Fruit fly (Drosophila melanogaster) whole organism, embryonic: Measurements from ENCODE around the gene CG7601.

ENCODE experiments used
- Antp ChIP-seq: fragments of 200-800 bp; sonication (Bioruptor generic); optimal IDR thresholded peaks from 3 replicates; lab custom pipeline; 2016; ENCODE audit warnings: missing biosample characterization, missing genetic modification characterization
- Blimp-1 ChIP-seq: fragments of 200-800 bp; sonication (Bioruptor generic); optimal IDR thresholded peaks from 3 replicates; lab custom pipeline; 2018; ENCODE audit warnings: missing biosample characterization, missing genetic modification characterization, mild to moderate bottlenecking, moderate library complexity, missing genetic modification reagents
- CG1024 ChIP-seq: fragments of 200-800 bp; sonication (Bioruptor generic); IDR thresholded peaks from 2 replicates; pipeline ENCODE4 v1.3.6; 2022; ENCODE audit warnings: missing biosample characterization, missing genetic modification characterization
- CG10366 ChIP-seq: fragments of 200-800 bp; sonication (Bioruptor generic); IDR thresholded peaks from 2 replicates; pipeline ENCODE4 v1.3.6; 2022; ENCODE audit warnings: missing biosample characterization, missing genetic modification characterization
- CG10654 ChIP-seq: fragments of 200-800 bp; sonication (Bioruptor generic); optimal IDR thresholded peaks from 2 replicates; lab custom pipeline; 2016; ENCODE audit warnings: missing biosample characterization, missing genetic modification characterization
- CG10979 ChIP-seq: fragments of 200-800 bp; sonication (Bioruptor generic); optimal IDR thresholded peaks from 2 replicates; lab custom pipeline; 2018; ENCODE audit warnings: missing biosample characterization, mild to moderate bottlenecking, missing genetic modification characterization, moderate library complexity
- CG11504 ChIP-seq: fragments of 200-800 bp; sonication (Bioruptor generic); optimal IDR thresholded peaks from 3 replicates; lab custom pipeline; 2019; ENCODE audit warnings: missing biosample characterization, mild to moderate bottlenecking, missing genetic modification characterization, moderate library complexity
- CG11723 ChIP-seq: fragments of 200-800 bp; sonication (Bioruptor generic); optimal IDR thresholded peaks from 2 replicates; lab custom pipeline; 2017; ENCODE audit warnings: missing biosample characterization, mild to moderate bottlenecking, missing genetic modification characterization
- CG12942 ChIP-seq: fragments of 200-800 bp; sonication (Bioruptor generic); optimal IDR thresholded peaks from 3 replicates; lab custom pipeline; 2016; ENCODE audit warnings: missing biosample characterization, missing genetic modification characterization
- CG14710 ChIP-seq: fragments of 200-800 bp; sonication (Bioruptor generic); optimal IDR thresholded peaks from 3 replicates; lab custom pipeline; 2019; ENCODE audit warnings: missing biosample characterization, mild to moderate bottlenecking, missing genetic modification characterization, moderate library complexity
- CG15269 ChIP-seq: fragments of 200-800 bp; sonication (Bioruptor generic); optimal IDR thresholded peaks from 2 replicates; lab custom pipeline; 2018; ENCODE audit warnings: missing biosample characterization, mild to moderate bottlenecking, missing genetic modification characterization, moderate library complexity
- CG17361 ChIP-seq: fragments of 200-800 bp; sonication (Bioruptor generic); IDR thresholded peaks from 3 replicates; pipeline ENCODE4 v1.3.6; 2022; ENCODE audit warnings: missing biosample characterization, missing genetic modification characterization
- CG18476 ChIP-seq: fragments of 200-800 bp; sonication (Bioruptor generic); optimal IDR thresholded peaks from 2 replicates; lab custom pipeline; 2016; ENCODE audit warnings: missing biosample characterization, mild to moderate bottlenecking, missing genetic modification characterization
- CG2712 ChIP-seq: fragments of 200-800 bp; optimal IDR thresholded peaks from 3 replicates; lab custom pipeline; 2019; ENCODE audit warnings: missing biosample characterization, mild to moderate bottlenecking, missing genetic modification characterization, moderate library complexity
- CG30403 ChIP-seq: fragments of 200-800 bp; sonication (Bioruptor generic); optimal IDR thresholded peaks from 3 replicates; lab custom pipeline; 2016; ENCODE audit warnings: missing biosample characterization, missing genetic modification characterization
- CG33557 ChIP-seq: fragments of 200-800 bp; sonication (Bioruptor generic); optimal IDR thresholded peaks from 2 replicates; lab custom pipeline; 2019; ENCODE audit warnings: missing biosample characterization, mild to moderate bottlenecking, missing genetic modification characterization, moderate library complexity
- CG3838 ChIP-seq: fragments of 200-800 bp; sonication (Bioruptor generic); optimal IDR thresholded peaks from 3 replicates; lab custom pipeline; 2016; ENCODE audit warnings: missing biosample characterization, missing genetic modification characterization
- CG6813 ChIP-seq: fragments of 200-800 bp; sonication (Bioruptor generic); optimal IDR thresholded peaks from 2 replicates; lab custom pipeline; 2017; ENCODE audit warnings: missing biosample characterization, missing genetic modification characterization, mild to moderate bottlenecking, moderate library complexity, missing genetic modification reagents
- CoRest ChIP-seq: fragments of 200-800 bp; sonication (Bioruptor generic); optimal IDR thresholded peaks from 3 replicates; lab custom pipeline; 2018; ENCODE audit warnings: missing biosample characterization, mild to moderate bottlenecking, missing genetic modification characterization, moderate library complexity
- Dfd ChIP-seq, 2 experiments: fragments of >200 bp; optimal IDR thresholded peaks; 2 replicates each; lab custom pipeline; 2017; ENCODE audit warnings: missing biosample characterization in 2 of 2, missing genetic modification characterization in 2 of 2
- Dip3 ChIP-seq: fragments of 200-800 bp; sonication (Bioruptor generic); optimal IDR thresholded peaks from 3 replicates; lab custom pipeline; 2016; ENCODE audit warnings: missing biosample characterization, missing genetic modification characterization
- Ets65A ChIP-seq: fragments of 200-800 bp; sonication (Bioruptor generic); peaks from one replicate; lab custom pipeline; 2016; ENCODE audit warnings: missing biosample characterization, missing genetic modification characterization
- Ets97D ChIP-seq: fragments of 200-800 bp; sonication (Bioruptor generic); optimal IDR thresholded peaks from 3 replicates; lab custom pipeline; 2016; ENCODE audit warnings: missing biosample characterization, missing genetic modification characterization
- H2.0 ChIP-seq: fragments of 200-800 bp; sonication (Bioruptor generic); IDR thresholded peaks from 2 replicates; pipeline ENCODE4 v1.3.6; 2022; ENCODE audit warnings: missing biosample characterization, missing genetic modification characterization
- Kr ChIP-seq: fragments of 200-800 bp; sonication (Bioruptor generic); optimal IDR thresholded peaks from 2 replicates; lab custom pipeline; 2017; ENCODE audit warnings: missing biosample characterization, mild to moderate bottlenecking, missing genetic modification characterization
- Med ChIP-seq: fragments of 200-800 bp; sonication (Bioruptor generic); peaks from one replicate; lab custom pipeline; 2016; ENCODE audit warnings: missing biosample characterization, missing genetic modification characterization, mild to moderate bottlenecking, inconsistent platforms, moderate library complexity
- Nf-YA ChIP-seq: fragments of 200-800 bp; sonication (Bioruptor generic); IDR thresholded peaks from 2 replicates; pipeline ENCODE4 v1.3.6; 2022; ENCODE audit warnings: missing biosample characterization, missing genetic modification characterization
- Oli ChIP-seq: fragments of 200-800 bp; sonication (Bioruptor generic); optimal IDR thresholded peaks from 2 replicates; lab custom pipeline; 2018; ENCODE audit warnings: missing biosample characterization, mild to moderate bottlenecking, missing genetic modification characterization, moderate library complexity
- Optix ChIP-seq: fragments of 200-800 bp; sonication (Bioruptor generic); IDR thresholded peaks from 3 replicates; pipeline ENCODE4 v1.3.6; 2022; ENCODE audit warnings: missing biosample characterization, missing genetic modification characterization
- Ptx1 ChIP-seq: fragments of 200-800 bp; sonication (Bioruptor generic); IDR thresholded peaks from 2 replicates; pipeline ENCODE4 v1.3.6; 2022; ENCODE audit warnings: missing biosample characterization, missing genetic modification characterization
- Scr ChIP-seq: fragments of 200-800 bp; sonication (Bioruptor generic); IDR thresholded peaks from 2 replicates; pipeline ENCODE4 v1.3.6; 2022; ENCODE audit warnings: missing biosample characterization, missing genetic modification characterization; ENCODE audit not compliant: partially characterized antibody
- Sin3A ChIP-seq: fragments of >200 bp; optimal IDR thresholded peaks from 2 replicates; lab custom pipeline; 2018
- Sox102F ChIP-seq: fragments of 200-800 bp; sonication (Bioruptor generic); optimal IDR thresholded peaks from 2 replicates; lab custom pipeline; 2018; ENCODE audit warnings: missing biosample characterization, mild to moderate bottlenecking, missing genetic modification characterization, moderate library complexity
- Stat92E ChIP-seq, 3 experiments: fragments of >200 bp in 2 of 3; fragments of 200-800 bp in 1 of 3; sonication (Bioruptor generic) in 1 of 3; optimal IDR thresholded peaks; 2 replicates each; lab custom pipeline; 2017 to 2019; ENCODE audit warnings: missing biosample characterization in 3 of 3, missing genetic modification characterization in 3 of 3, mild to moderate bottlenecking in 1 of 3, moderate library complexity in 1 of 3
- ase ChIP-seq: fragments of 200-800 bp; sonication (Bioruptor generic); IDR thresholded peaks from 3 replicates; pipeline ENCODE4 v1.3.6; 2022; ENCODE audit warnings: missing biosample characterization, missing genetic modification characterization
- cato ChIP-seq: fragments of 200-800 bp; sonication (Bioruptor generic); optimal IDR thresholded peaks from 2 replicates; lab custom pipeline; 2016; ENCODE audit warnings: missing biosample characterization, missing genetic modification characterization, borderline replicate concordance
- ci ChIP-seq: fragments of 200-800 bp; sonication (Bioruptor generic); IDR thresholded peaks from 3 replicates; pipeline ENCODE4 v1.3.6; 2022; ENCODE audit warnings: missing biosample characterization, missing genetic modification characterization
- dmrt99B ChIP-seq: fragments of 200-800 bp; sonication (Bioruptor generic); optimal IDR thresholded peaks from 2 replicates; lab custom pipeline; 2018; ENCODE audit warnings: missing biosample characterization, mild to moderate bottlenecking, missing genetic modification characterization, moderate library complexity
- esg ChIP-seq: fragments of 200-800 bp; sonication (Bioruptor generic); conservative IDR thresholded peaks from 2 replicates; pipeline ENCODE4 v1.3.6; 2022; ENCODE audit warnings: missing biosample characterization, missing genetic modification characterization
- gce ChIP-seq: fragments of 200-800 bp; sonication (Bioruptor generic); IDR thresholded peaks from 3 replicates; pipeline ENCODE4 v1.3.6; 2022; ENCODE audit warnings: missing biosample characterization, missing genetic modification characterization
- gem ChIP-seq: fragments of 200-800 bp; sonication (Bioruptor generic); optimal IDR thresholded peaks from 2 replicates; lab custom pipeline; 2019; ENCODE audit warnings: missing biosample characterization, mild to moderate bottlenecking, missing genetic modification characterization, moderate library complexity
- ham ChIP-seq: fragments of 200-800 bp; sonication (Bioruptor generic); IDR thresholded peaks from 2 replicates; pipeline ENCODE4 v1.3.6; 2022; ENCODE audit warnings: missing biosample characterization, missing genetic modification characterization
- ind ChIP-seq: fragments of 200-800 bp; sonication (Bioruptor generic); optimal IDR thresholded peaks from 3 replicates; lab custom pipeline; 2016; ENCODE audit warnings: missing biosample characterization, missing genetic modification characterization
- maf-S ChIP-seq: fragments of 200-800 bp; sonication (Bioruptor generic); optimal IDR thresholded peaks from 2 replicates; lab custom pipeline; 2016; ENCODE audit warnings: missing biosample characterization, missing genetic modification characterization
- nmo ChIP-seq: fragments of 200-800 bp; sonication (Bioruptor generic); optimal IDR thresholded peaks from 2 replicates; lab custom pipeline; 2018; ENCODE audit warnings: missing biosample characterization, mild to moderate bottlenecking, missing genetic modification characterization, moderate library complexity
- phol ChIP-seq: fragments of 200-800 bp; sonication (Bioruptor generic); optimal IDR thresholded peaks from 3 replicates; lab custom pipeline; 2018; ENCODE audit warnings: missing biosample characterization, mild to moderate bottlenecking, missing genetic modification characterization, moderate library complexity
- prd ChIP-seq, 3 experiments: fragments of >200 bp in 2 of 3; fragments of 200-800 bp in 1 of 3; sonication (Bioruptor generic) in 1 of 3; optimal IDR thresholded peaks in 2 of 3; IDR thresholded peaks in 1 of 3; 2 replicates in 2 of 3; 3 replicates in 1 of 3; pipeline versions ENCODE4 v1.3.6 to Lab custom; 2017 to 2022; ENCODE audit warnings: missing biosample characterization in 1 of 3, missing genetic modification characterization in 1 of 3
- pum ChIP-seq: fragments of 200-800 bp; sonication (Bioruptor generic); optimal IDR thresholded peaks from 2 replicates; lab custom pipeline; 2016; ENCODE audit warnings: missing biosample characterization, missing genetic modification characterization
- ranshi ChIP-seq: fragments of 200-800 bp; sonication (Bioruptor generic); IDR thresholded peaks from 2 replicates; pipeline ENCODE4 v1.3.6; 2022; ENCODE audit warnings: missing biosample characterization, missing genetic modification characterization
- zfh1 ChIP-seq: fragments of 200-800 bp; sonication (Bioruptor generic); IDR thresholded peaks from 3 replicates; pipeline ENCODE4 v1.3.6; 2022; ENCODE audit warnings: missing biosample characterization, missing genetic modification characterization

CG7601 gene

DNA sequence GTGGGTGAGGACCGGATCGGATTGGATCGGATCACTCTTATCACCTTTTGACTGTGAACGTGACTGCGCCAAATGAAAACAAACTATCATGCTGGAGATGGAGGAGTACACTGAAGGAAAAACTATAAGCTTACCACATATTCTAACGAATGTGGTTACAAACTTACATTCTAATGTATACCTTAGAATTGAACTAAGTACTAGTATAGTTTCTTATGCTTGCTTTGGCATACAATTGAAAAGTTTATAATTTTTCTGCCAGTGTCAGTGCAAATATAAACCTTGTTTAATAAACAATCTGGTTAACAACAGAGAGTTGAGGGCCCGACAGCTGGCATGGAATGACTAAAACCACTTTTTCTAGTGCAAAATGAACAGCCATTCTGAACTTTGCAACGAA lies 19.0 kb downstream of the CG7601 start:
- TF ChIP-seq CG1024 (GFP tag; lab: Robert Waterston, UW) (peak; percentile 41; the same call in 1 of the 2 replicates), ham (no peak), Dip3 (GFP tag; lab: Kevin White, UChicago) (no peak), CG15269 (peak; percentile 22), ase (peak; percentile 34; the same call in 1 of the 3 replicates), Kr (GFP tag; lab: Kevin White, UChicago) (no peak), CG11723 (GFP tag; lab: Kevin White, UChicago) (no peak), nmo (GFP tag; lab: Kevin White, UChicago) (peak; percentile 25), CG11504 (tag; lab: Kevin White, UChicago) (peak; percentile 55), Med (GFP tag; lab: Kevin White, UChicago) (peak; percentile 83), Optix (GFP tag; lab: Robert Waterston, UW) (no peak), CG30403 (GFP tag; lab: Kevin White, UChicago) (peak; percentile 49), Scr (no peak), CG18476 (no peak), Blimp-1 (GFP tag; lab: Kevin White, UChicago) (peak; percentile 43), Dfd (GFP tag; optimal IDR thresholded peaks at IDR 0.05; lab: Kevin White, UChicago) (no peak), cato (GFP tag; lab: Kevin White, UChicago) (no peak), zfh1 (GFP tag; lab: Robert Waterston, UW) (peak; percentile 52; the same call in 1 of the 3 replicates), ranshi (GFP tag; lab: Robert Waterston, UW) (peak; percentile 26; the same call in 1 of the 2 replicates), Ets97D (no peak), Ets65A (GFP tag; lab: Kevin White, UChicago) (peak; percentile 14), H2.0 (peak; percentile 42; the same call in 1 of the 2 replicates), gce (GFP tag; lab: Robert Waterston, UW) (0 out of 3 replicates have a peak, but pooled peaks have one; percentile 25), CG33557 (GFP tag; lab: Kevin White, UChicago) (no peak), CG10654 (peak; percentile 11), maf-S (GFP tag; lab: Kevin White, UChicago) (peak; percentile 4), gem (peak; percentile 72), Sox102F (GFP tag; lab: Kevin White, UChicago) (peak; percentile 73), Sin3A (lab: Kevin White, UChicago) (no peak), dmrt99B (tag; lab: Kevin White, UChicago) (peak; percentile 74), CG10366 (GFP tag; lab: Robert Waterston, UW) (peak; percentile 33; the same call in 1 of the 2 replicates), Antp (GFP tag; lab: Kevin White, UChicago) (peak; percentile 13), CG12942 (peak; percentile 14), pum (peak; percentile 6), CG14710 (no peak), CG3838 (no peak), phol (tag; lab: Kevin White, UChicago) (peak; percentile 50), Ptx1 (GFP tag; lab: Robert Waterston, UW) (peak; percentile 44), esg (GFP tag; lab: Robert Waterston, UW) (peak; percentile 43), Nf-YA (GFP tag; lab: Robert Waterston, UW) (0 out of 2 replicates have a peak, but pooled peaks have one; percentile 19), CG10979 (no peak), Stat92E (GFP tag; optimal IDR thresholded peaks at IDR 0.05; lab: Kevin White, UChicago) (no peak), CG2712 (tag; lab: Kevin White, UChicago) (peak; percentile 38), prd (optimal IDR thresholded peaks at IDR 0.05; lab: Kevin White, UChicago) (no peak), prd (GFP tag; IDR thresholded peaks at IDR 0.05; lab: Robert Waterston, UW) (peak; percentile 31; the same call in 1 of the 3 replicates), CoRest (tag; lab: Kevin White, UChicago) (peak; percentile 6), CG17361 (0 out of 3 replicates have a peak, but pooled peaks have one; percentile 16), Oli (tag; lab: Kevin White, UChicago) (peak; percentile 28), ind (GFP tag; lab: Kevin White, UChicago) (peak; percentile 36), ci (GFP tag; lab: Robert Waterston, UW) (peak; percentile 75), CG6813 (GFP tag; lab: Kevin White, UChicago) (no peak)
